Worm (Caenorhabditis elegans) whole organism, L2 larva: ENCODE data around the gene srd-29.

Experiments used
- C34F6.9 ChIP-seq: fragments of 150-350 bp; optimal IDR thresholded peaks from 2 replicates; lab custom pipeline; 2014; ENCODE audit warnings: missing biosample characterization, missing genetic modification characterization
- F13H6.1 ChIP-seq: sonication (generic microtip); optimal IDR thresholded peaks from 2 replicates; lab custom pipeline; 2016; ENCODE audit warnings: missing genetic modification characterization, missing compliant biosample characterization
- R02D3.7 ChIP-seq: fragments of 150-350 bp; optimal IDR thresholded peaks from 2 replicates; lab custom pipeline; 2014; ENCODE audit warnings: missing biosample characterization, missing genetic modification characterization
- Y55F3AM.14 ChIP-seq: fragments of 200-800 bp; sonication (Bioruptor generic); optimal IDR thresholded peaks from 2 replicates; lab custom pipeline; 2018; ENCODE audit warnings: mild to moderate bottlenecking, missing genetic modification characterization, missing compliant biosample characterization
- ZK546.5 ChIP-seq: sonication (generic microtip); optimal IDR thresholded peaks from 2 replicates; lab custom pipeline; 2017; ENCODE audit warnings: missing biosample characterization, missing genetic modification characterization
- ama-1 ChIP-seq: fragments of 150-350 bp; optimal IDR thresholded peaks from 2 replicates; lab custom pipeline; 2018; ENCODE audit warnings: inconsistent platforms
- blmp-1 ChIP-seq: sonication (generic microtip); optimal IDR thresholded peaks from 2 replicates; lab custom pipeline; 2017; ENCODE audit warnings: missing genetic modification characterization, mild to moderate bottlenecking, missing compliant biosample characterization, antibody characterized with exemption, moderate library complexity; ENCODE audit not compliant: insufficient read depth
- ceh-82 ChIP-seq: fragments of 150-350 bp; optimal IDR thresholded peaks from 2 replicates; lab custom pipeline; 2014; ENCODE audit warnings: missing biosample characterization, missing genetic modification characterization
- dmd-4 ChIP-seq: sonication (generic microtip); optimal IDR thresholded peaks from 2 replicates; lab custom pipeline; 2017; ENCODE audit warnings: missing biosample characterization, missing genetic modification characterization
- egl-27 ChIP-seq: sonication (generic microtip); optimal IDR thresholded peaks from 3 replicates; lab custom pipeline; 2017; ENCODE audit warnings: missing biosample characterization, missing genetic modification reagents, missing genetic modification characterization
- elt-1 ChIP-seq: fragments of 150-350 bp; optimal IDR thresholded peaks from 2 replicates; lab custom pipeline; 2014; ENCODE audit warnings: missing biosample characterization, missing genetic modification characterization
- elt-3 ChIP-seq: sonication (generic microtip); optimal IDR thresholded peaks from 2 replicates; lab custom pipeline; 2017; ENCODE audit warnings: missing biosample characterization, missing genetic modification characterization
- fos-1 ChIP-seq: fragments of 150-350 bp; optimal IDR thresholded peaks from 2 replicates; lab custom pipeline; 2014; ENCODE audit warnings: missing biosample characterization, missing genetic modification characterization
- lin-11 ChIP-seq: fragments of 150-350 bp; sonication (generic microtip); optimal IDR thresholded peaks from 2 replicates; lab custom pipeline; 2014; ENCODE audit warnings: missing biosample characterization, missing genetic modification characterization, inconsistent platforms, mixed read lengths
- lin-13 ChIP-seq: fragments of 150-350 bp; optimal IDR thresholded peaks from 2 replicates; lab custom pipeline; 2014; ENCODE audit warnings: missing biosample characterization, missing genetic modification reagents, missing genetic modification characterization
- lsy-2 ChIP-seq, 2 experiments: fragments of 150-350 bp in 1 of 2; sonication (generic microtip) in 1 of 2; optimal IDR thresholded peaks; 2 replicates each; lab custom pipeline; 2014 to 2017; ENCODE audit warnings: missing biosample characterization in 2 of 2, missing genetic modification characterization in 2 of 2
- mab-5 ChIP-seq: fragments of 150-350 bp; optimal IDR thresholded peaks from 2 replicates; lab custom pipeline; 2014; ENCODE audit warnings: missing biosample characterization, missing genetic modification characterization
- mbf-1 ChIP-seq: sonication (generic microtip); optimal IDR thresholded peaks from 2 replicates; lab custom pipeline; 2017; ENCODE audit warnings: missing biosample characterization, missing genetic modification characterization
- mdl-1 ChIP-seq, 2 experiments: fragments of 150-350 bp in 1 of 2; sonication (generic microtip) in 1 of 2; optimal IDR thresholded peaks; 2 replicates each; lab custom pipeline; 2017; ENCODE audit warnings: missing biosample characterization in 2 of 2, missing genetic modification characterization in 2 of 2
- nhr-10 ChIP-seq: sonication (generic microtip); optimal IDR thresholded peaks from 2 replicates; lab custom pipeline; 2017; ENCODE audit warnings: missing biosample characterization, missing genetic modification characterization
- nhr-11 ChIP-seq: fragments of 150-350 bp; optimal IDR thresholded peaks from 2 replicates; lab custom pipeline; 2014; ENCODE audit warnings: missing biosample characterization, missing genetic modification characterization
- nhr-12 ChIP-seq: fragments of 150-350 bp; optimal IDR thresholded peaks from 2 replicates; lab custom pipeline; 2014; ENCODE audit warnings: missing biosample characterization, missing genetic modification characterization
- nhr-129 ChIP-seq: fragments of 150-350 bp; optimal IDR thresholded peaks from 2 replicates; lab custom pipeline; 2014; ENCODE audit warnings: missing biosample characterization, missing genetic modification characterization
- nhr-21 ChIP-seq: fragments of 150-350 bp; optimal IDR thresholded peaks from 2 replicates; lab custom pipeline; 2014; ENCODE audit warnings: missing biosample characterization, missing genetic modification characterization
- nhr-23 ChIP-seq: fragments of 150-350 bp; optimal IDR thresholded peaks from 2 replicates; lab custom pipeline; 2014; ENCODE audit warnings: missing biosample characterization, missing genetic modification reagents, missing genetic modification characterization
- nhr-237 ChIP-seq: fragments of 150-350 bp; optimal IDR thresholded peaks from 2 replicates; lab custom pipeline; 2014; ENCODE audit warnings: missing biosample characterization, missing genetic modification characterization
- nhr-25 ChIP-seq: fragments of 150-350 bp; sonication (generic microtip); optimal IDR thresholded peaks from 3 replicates; lab custom pipeline; 2014; ENCODE audit warnings: missing biosample characterization, missing genetic modification characterization
- nhr-6 ChIP-seq: fragments of 150-350 bp; optimal IDR thresholded peaks from 2 replicates; lab custom pipeline; 2014; ENCODE audit warnings: missing biosample characterization, missing genetic modification characterization
- nhr-77 ChIP-seq: fragments of 150-350 bp; optimal IDR thresholded peaks from 2 replicates; lab custom pipeline; 2014; ENCODE audit warnings: missing biosample characterization, missing genetic modification characterization
- peb-1 ChIP-seq: fragments of 150-350 bp; optimal IDR thresholded peaks from 2 replicates; lab custom pipeline; 2014; ENCODE audit warnings: missing biosample characterization, missing genetic modification characterization
- sem-4 ChIP-seq: fragments of 150-350 bp; optimal IDR thresholded peaks from 2 replicates; lab custom pipeline; 2014; ENCODE audit warnings: missing biosample characterization, missing genetic modification reagents, missing genetic modification characterization
- skn-1 ChIP-seq: sonication (generic microtip); optimal IDR thresholded peaks from 2 replicates; lab custom pipeline; 2017; ENCODE audit warnings: missing biosample characterization, missing genetic modification characterization
- sma-3 ChIP-seq: sonication (generic microtip); optimal IDR thresholded peaks from 2 replicates; lab custom pipeline; 2016; ENCODE audit warnings: missing genetic modification reagents, missing genetic modification characterization, missing compliant biosample characterization
- sma-9 ChIP-seq, 2 experiments: fragments of 150-350 bp in 1 of 2; sonication (generic microtip) in 1 of 2; optimal IDR thresholded peaks; 2 replicates each; lab custom pipeline; 2014 to 2016; ENCODE audit warnings: missing genetic modification characterization in 2 of 2, mild to moderate bottlenecking in 1 of 2, missing biosample characterization in 1 of 2, missing compliant biosample characterization in 1 of 2, missing genetic modification reagents in 1 of 2, moderate library complexity in 1 of 2
- snpc-4 ChIP-seq: fragments of 150-350 bp; optimal IDR thresholded peaks from 2 replicates; lab custom pipeline; 2014; ENCODE audit warnings: missing biosample characterization, missing genetic modification characterization
- unc-55 ChIP-seq: fragments of 150-350 bp; sonication (generic microtip); optimal IDR thresholded peaks from 3 replicates; lab custom pipeline; 2014; ENCODE audit warnings: missing biosample characterization, missing genetic modification reagents, missing genetic modification characterization
- unc-62 ChIP-seq: fragments of 150-350 bp; optimal IDR thresholded peaks from 2 replicates; lab custom pipeline; 2014; ENCODE audit warnings: missing biosample characterization, missing genetic modification reagents, missing genetic modification characterization
- zag-1 ChIP-seq: fragments of 150-350 bp; optimal IDR thresholded peaks from 2 replicates; lab custom pipeline; 2014; ENCODE audit warnings: missing biosample characterization, missing genetic modification characterization
- ztf-1 ChIP-seq: fragments of 200-800 bp; sonication (Bioruptor generic); conservative IDR thresholded peaks from 2 replicates; pipeline ENCODE4 v1.3.6; 2022; ENCODE audit warnings: missing genetic modification characterization, missing compliant biosample characterization
- ztf-11 ChIP-seq: sonication (generic microtip); optimal IDR thresholded peaks from 2 replicates; lab custom pipeline; 2017; ENCODE audit warnings: missing biosample characterization, missing genetic modification characterization
- ztf-4 ChIP-seq: fragments of 150-350 bp; optimal IDR thresholded peaks from 2 replicates; lab custom pipeline; 2014; ENCODE audit warnings: missing biosample characterization, missing genetic modification characterization

Gene srd-29

ce11 chrV:7600149-7600548 lies 35.4 kb upstream of the srd-29 start, which contains the start of gene C50E3.9:
Gene C50E3.9 (minus strand): TSS chrV:7600249.
- TF ChIP-seq zag-1 (tag; lab: Kevin White, UChicago), result no peak
- no peak for TF ChIP-seq ztf-11 (tag; lab: Kevin White, UChicago)
- no peak for TF ChIP-seq ZK546.5 (tag; lab: Kevin White, UChicago)
- TF ChIP-seq nhr-10 (tag; lab: Kevin White, UChicago), result no peak
- TF ChIP-seq nhr-21, result no peak
- no peak for TF ChIP-seq nhr-6
- no peak for TF ChIP-seq lsy-2 (tag; optimal IDR thresholded peaks at IDR 0.05; lab: Kevin White, UChicago)
- no peak for TF ChIP-seq unc-55 (GFP tag; lab: Kevin White, UChicago)
- TF ChIP-seq ztf-1 (GFP tag; lab: Robert Waterston, UW), result no peak

ce11 chrV:7601443-7601842 lies 34.1 kb upstream of the srd-29 start, which contains the start of gene scl-26:
Gene scl-26 (minus strand): TSS chrV:7601543.
- no peak for TF ChIP-seq R02D3.7 (tag; lab: Kevin White, UChicago)
- no peak for TF ChIP-seq peb-1 (tag; lab: Kevin White, UChicago)
- TF ChIP-seq nhr-129, result no peak
- TF ChIP-seq nhr-237, result no peak
- TF ChIP-seq unc-55 (GFP tag; lab: Kevin White, UChicago), result no peak
- no peak for TF ChIP-seq Y55F3AM.14 (GFP tag; lab: Kevin White, UChicago)
- no peak for TF ChIP-seq mab-5 (tag; lab: Kevin White, UChicago)
- no peak for TF ChIP-seq nhr-12
- no peak for TF ChIP-seq unc-62 (GFP tag; lab: Kevin White, UChicago)
- no peak for TF ChIP-seq ztf-1 (GFP tag; lab: Robert Waterston, UW)
- no peak for TF ChIP-seq nhr-25
- no peak for TF ChIP-seq lin-11 (tag; lab: Kevin White, UChicago)
- no peak for TF ChIP-seq sma-9 (GFP tag; optimal IDR thresholded peaks at IDR 0.05; lab: Kevin White, UChicago)
- no peak for TF ChIP-seq sma-9 (tag; optimal IDR thresholded peaks at IDR 0.05; lab: Kevin White, UChicago)
- no peak for TF ChIP-seq snpc-4

- TF ChIP-seq ama-1, result no peak
- no peak for TF ChIP-seq nhr-11 (tag; lab: Kevin White, UChicago)
- no peak for TF ChIP-seq zag-1 (tag; lab: Kevin White, UChicago)
- TF ChIP-seq nhr-129, result no peak
- TF ChIP-seq sma-3 (GFP tag; lab: Kevin White, UChicago), result no peak
- no peak for TF ChIP-seq mbf-1 (tag; lab: Kevin White, UChicago)
- no peak for TF ChIP-seq Y55F3AM.14 (GFP tag; lab: Kevin White, UChicago)
- no peak for TF ChIP-seq lsy-2 (tag; optimal IDR thresholded peaks at IDR 0.05; lab: Kevin White, UChicago)
- no peak for TF ChIP-seq ztf-11 (tag; lab: Kevin White, UChicago)
- TF ChIP-seq nhr-12, result no peak
- TF ChIP-seq skn-1, result no peak
Measured at ce11 chrV:7603404-7603803, 32.2 kb upstream of the srd-29 start, which contains the start of gene C50E3.11. Gene C50E3.11 (minus strand): TSS chrV:7603486.

- no peak for TF ChIP-seq nhr-129
- TF ChIP-seq peb-1 (tag; lab: Kevin White, UChicago), result no peak
- TF ChIP-seq elt-1 (tag; lab: Kevin White, UChicago), result no peak
- TF ChIP-seq R02D3.7 (tag; lab: Kevin White, UChicago), result no peak
- no peak for TF ChIP-seq ztf-11 (tag; lab: Kevin White, UChicago)
- TF ChIP-seq egl-27 (tag; lab: Kevin White, UChicago), result no peak
- TF ChIP-seq dmd-4 (tag; lab: Kevin White, UChicago), result no peak
- no peak for TF ChIP-seq nhr-25
- TF ChIP-seq elt-3 (tag; lab: Kevin White, UChicago), result no peak
- TF ChIP-seq ZK546.5 (tag; lab: Kevin White, UChicago), result no peak
- TF ChIP-seq nhr-237, result no peak
- no peak for TF ChIP-seq lin-13
Measured at ce11 chrV:7604858-7605257, 30.7 kb upstream of the srd-29 start, which contains the start of gene clec-213. Gene clec-213 (plus strand): TSS chrV:7605158.

ce11 chrV:7609698-7610420 lies 25.7 kb upstream of the srd-29 start, which contains the start of the genes folt-3 and clec-214:
Gene folt-3 (minus strand): TSS chrV:7609748.
Gene clec-214 (plus strand): TSS chrV:7610370.
- no peak for TF ChIP-seq ztf-4
- TF ChIP-seq ztf-1 (GFP tag; lab: Robert Waterston, UW), result no peak
- no peak for TF ChIP-seq nhr-77
- no peak for TF ChIP-seq fos-1 (tag; lab: Kevin White, UChicago)
- TF ChIP-seq nhr-25, result no peak
- no peak for TF ChIP-seq zag-1 (tag; lab: Kevin White, UChicago)
- TF ChIP-seq nhr-23 (tag; lab: Kevin White, UChicago), result no peak
- no peak for TF ChIP-seq unc-62 (GFP tag; lab: Kevin White, UChicago)
- TF ChIP-seq ceh-82 (tag; lab: Kevin White, UChicago), result no peak
- no peak for TF ChIP-seq mdl-1 (tag; optimal IDR thresholded peaks at IDR 0.05; lab: Kevin White, UChicago)
- no peak for TF ChIP-seq nhr-10 (tag; lab: Kevin White, UChicago)
- no peak for TF ChIP-seq F13H6.1
- TF ChIP-seq nhr-21, result no peak
- no peak for TF ChIP-seq sem-4 (tag; lab: Kevin White, UChicago)
- no peak for TF ChIP-seq lsy-2 (tag; optimal IDR thresholded peaks at IDR 0.05; lab: Kevin White, UChicago)
- TF ChIP-seq blmp-1 (tag; lab: Kevin White, UChicago), result no peak
- TF ChIP-seq sma-9 (GFP tag; optimal IDR thresholded peaks at IDR 0.05; lab: Kevin White, UChicago), result no peak
- TF ChIP-seq sma-9 (tag; optimal IDR thresholded peaks at IDR 0.05; lab: Kevin White, UChicago), result no peak
- TF ChIP-seq C34F6.9, result no peak
